Worm (Caenorhabditis elegans): ENCODE results near the gene C56E6.7.

DNA sequence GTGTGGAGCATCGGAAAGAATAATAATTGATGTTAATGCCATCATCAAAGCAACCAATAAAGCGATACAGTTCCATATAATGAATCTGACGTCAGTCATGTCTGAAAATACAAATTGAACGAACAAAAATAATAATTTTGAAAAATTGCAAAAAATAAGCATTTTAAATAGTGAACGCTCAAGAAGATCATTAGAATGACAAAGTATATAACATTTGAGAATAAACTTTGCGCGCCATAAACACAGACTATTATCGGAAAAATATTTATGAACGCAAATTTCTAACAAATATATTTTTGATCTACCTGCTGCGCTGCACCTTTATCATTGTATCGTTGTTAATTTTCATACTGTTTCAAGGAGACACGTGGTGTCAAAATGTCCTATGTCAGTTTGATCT, 15.0 kb upstream of the C56E6.7 start, which contains the start of gene R05G9.3:
- no peak for TF ChIP-seq nhr-237 (tag; optimal IDR thresholded peaks at IDR 0.05)
- no peak for TF ChIP-seq skn-1 (tag; optimal IDR thresholded peaks at IDR 0.05)
- TF ChIP-seq elt-2 (tag; optimal IDR thresholded peaks at IDR 0.05), result no peak
- TF ChIP-seq zag-1 (tag; optimal IDR thresholded peaks at IDR 0.05), result no peak
- TF ChIP-seq nhr-43 (tag; optimal IDR thresholded peaks at IDR 0.05; ENCODE audit: poor library complexity, severe bottlenecking), result no peak
- TF ChIP-seq ceh-16 (tag; optimal IDR thresholded peaks at IDR 0.05), result no peak
- TF ChIP-seq ztf-11 (tag; optimal IDR thresholded peaks at IDR 0.05), result no peak
- no peak for TF ChIP-seq unc-39 (tag; optimal IDR thresholded peaks at IDR 0.05)
- TF ChIP-seq egl-27 (tag; optimal IDR thresholded peaks at IDR 0.05), result no peak
- TF ChIP-seq hmg-11 (tag; optimal IDR thresholded peaks at IDR 0.05), result no peak
- no peak for TF ChIP-seq elt-1 (tag; optimal IDR thresholded peaks at IDR 0.05)
- TF ChIP-seq ZK546.5 (tag; optimal IDR thresholded peaks at IDR 0.05), result no peak

Data from whole organism, L3 larva.